Worm (Caenorhabditis elegans) whole organism, L1 larva: ENCODE data around the gene C56G2.22.

Source experiments
- C04F5.9 ChIP-seq: sonication (generic microtip); optimal IDR thresholded peaks from 2 replicates; lab custom pipeline; 2016; ENCODE audit warnings: missing genetic modification characterization, missing compliant biosample characterization
- C16A3.4 ChIP-seq: fragments of 150-350 bp; optimal IDR thresholded peaks from 2 replicates; lab custom pipeline; 2014; ENCODE audit warnings: missing biosample characterization, missing genetic modification characterization
- C34B4.2 ChIP-seq: sonication (generic microtip); optimal IDR thresholded peaks from 2 replicates; lab custom pipeline; 2017; ENCODE audit warnings: mild to moderate bottlenecking, missing genetic modification characterization, missing compliant biosample characterization
- F16B12.6 ChIP-seq: fragments of 150-350 bp; optimal IDR thresholded peaks from 2 replicates; lab custom pipeline; 2014; ENCODE audit warnings: missing biosample characterization, missing genetic modification characterization
- aha-1 ChIP-seq: fragments of 150-350 bp; optimal IDR thresholded peaks from 2 replicates; lab custom pipeline; 2014; ENCODE audit warnings: missing biosample characterization, missing genetic modification characterization
- alr-1 ChIP-seq: fragments of 200-800 bp; sonication (Bioruptor generic); optimal IDR thresholded peaks from 2 replicates; lab custom pipeline; 2018; ENCODE audit warnings: borderline replicate concordance, mild to moderate bottlenecking, missing genetic modification characterization, missing compliant biosample characterization
- blmp-1 ChIP-seq: fragments of 150-350 bp; optimal IDR thresholded peaks from 2 replicates; lab custom pipeline; 2014; ENCODE audit warnings: missing biosample characterization, missing genetic modification characterization
- ceh-63 ChIP-seq: fragments of 200-800 bp; sonication (Bioruptor generic); optimal IDR thresholded peaks from 2 replicates; lab custom pipeline; 2018; ENCODE audit warnings: mild to moderate bottlenecking, missing genetic modification characterization, missing compliant biosample characterization
- ceh-8 ChIP-seq: fragments of 200-800 bp; sonication (Bioruptor generic); optimal IDR thresholded peaks from 2 replicates; lab custom pipeline; 2018; ENCODE audit warnings: mild to moderate bottlenecking, missing genetic modification characterization, moderate library complexity, missing compliant biosample characterization
- ces-1 ChIP-seq: fragments of 150-350 bp; optimal IDR thresholded peaks from 2 replicates; lab custom pipeline; 2014; ENCODE audit warnings: missing biosample characterization, missing genetic modification reagents, missing genetic modification characterization
- efl-1 ChIP-seq, 4 experiments: fragments of 150-350 bp; optimal IDR thresholded peaks in 3 of 4; peaks in 1 of 4; 1 replicate in 1 of 4; 2 replicates in 3 of 4; lab custom pipeline; 2014; ENCODE audit warnings: missing biosample characterization in 2 of 4, missing genetic modification characterization in 2 of 4, missing genetic modification reagents in 2 of 4
- egl-13 ChIP-seq: sonication (generic microtip); optimal IDR thresholded peaks from 2 replicates; lab custom pipeline; 2016; ENCODE audit warnings: missing genotype, missing genetic modification reagents, missing genetic modification characterization, missing compliant biosample characterization
- egl-27 ChIP-seq, 2 experiments: fragments of 150-350 bp in 1 of 2; sonication (generic microtip); optimal IDR thresholded peaks; 3 replicates each; lab custom pipeline; 2017 to 2018; ENCODE audit warnings: missing biosample characterization in 2 of 2, missing genetic modification characterization in 2 of 2, missing genetic modification reagents in 2 of 2
- elt-2 ChIP-seq: sonication (generic microtip); optimal IDR thresholded peaks from 2 replicates; lab custom pipeline; 2016; ENCODE audit warnings: missing genetic modification characterization, mild to moderate bottlenecking, inconsistent platforms, missing compliant biosample characterization, missing genetic modification reagents
- ets-5 ChIP-seq: fragments of 200-800 bp; sonication (Bioruptor generic); IDR thresholded peaks from 2 replicates; pipeline ENCODE4 v1.3.6; 2022; ENCODE audit warnings: missing genetic modification characterization, missing compliant biosample characterization
- fkh-10 ChIP-seq: sonication (generic microtip); optimal IDR thresholded peaks from 2 replicates; lab custom pipeline; 2017; ENCODE audit warnings: missing biosample characterization, missing genetic modification reagents, missing genetic modification characterization
- fos-1 ChIP-seq: fragments of 150-350 bp; optimal IDR thresholded peaks from 2 replicates; lab custom pipeline; 2014; ENCODE audit warnings: missing biosample characterization, missing genetic modification characterization
- hlh-17 ChIP-seq: fragments of 200-800 bp; sonication (Bioruptor generic); optimal IDR thresholded peaks from 2 replicates; lab custom pipeline; 2018; ENCODE audit warnings: missing genetic modification characterization, mild to moderate bottlenecking, missing compliant biosample characterization, moderate library complexity, borderline replicate concordance
- hlh-4 ChIP-seq: sonication (generic microtip); optimal IDR thresholded peaks from 2 replicates; lab custom pipeline; 2016; ENCODE audit warnings: mild to moderate bottlenecking, missing genetic modification characterization, missing compliant biosample characterization
- hpl-2 ChIP-seq: fragments of 150-350 bp; optimal IDR thresholded peaks from 2 replicates; lab custom pipeline; 2014; ENCODE audit warnings: missing biosample characterization, missing genetic modification reagents, missing genetic modification characterization
- irx-1 ChIP-seq: sonication (generic microtip); optimal IDR thresholded peaks from 2 replicates; lab custom pipeline; 2016; ENCODE audit warnings: missing genetic modification characterization, missing compliant biosample characterization
- isw-1 ChIP-seq: fragments of 200-800 bp; sonication (Bioruptor generic); IDR thresholded peaks from 2 replicates; pipeline ENCODE4 v1.3.6; 2022; ENCODE audit warnings: missing genetic modification characterization, missing compliant biosample characterization
- lin-14 ChIP-seq: fragments of 200-800 bp; sonication (Bioruptor generic); optimal IDR thresholded peaks from 2 replicates; lab custom pipeline; 2018; ENCODE audit warnings: mild to moderate bottlenecking, missing genetic modification characterization, moderate library complexity, missing compliant biosample characterization
- lin-39 ChIP-seq: fragments of 150-350 bp; optimal IDR thresholded peaks from 2 replicates; lab custom pipeline; 2014; ENCODE audit warnings: missing biosample characterization, missing genetic modification reagents, missing genetic modification characterization
- lir-3 ChIP-seq: sonication (generic microtip); optimal IDR thresholded peaks from 2 replicates; lab custom pipeline; 2016; ENCODE audit warnings: mild to moderate bottlenecking, missing genetic modification characterization, moderate library complexity, missing compliant biosample characterization; ENCODE audit not compliant: poor library complexity
- lsy-2 ChIP-seq, 2 experiments: fragments of 150-350 bp; optimal IDR thresholded peaks; 2 replicates each; lab custom pipeline; 2014; ENCODE audit warnings: missing biosample characterization in 2 of 2, missing genetic modification characterization in 2 of 2
- mab-9 ChIP-seq: fragments of 200-800 bp; sonication (Bioruptor generic); IDR thresholded peaks from 2 replicates; pipeline ENCODE4 v1.3.6; 2022; ENCODE audit warnings: missing genetic modification reagents, missing genetic modification characterization, missing compliant biosample characterization
- mep-1 ChIP-seq: fragments of 150-350 bp; optimal IDR thresholded peaks from 2 replicates; lab custom pipeline; 2014; ENCODE audit warnings: missing biosample characterization, missing genetic modification characterization
- nhr-237 ChIP-seq: fragments of 150-350 bp; optimal IDR thresholded peaks from 2 replicates; lab custom pipeline; 2014; ENCODE audit warnings: missing biosample characterization, missing genetic modification characterization
- nhr-47 ChIP-seq: sonication (generic microtip); optimal IDR thresholded peaks from 2 replicates; lab custom pipeline; 2016; ENCODE audit warnings: mild to moderate bottlenecking, missing genetic modification characterization, moderate library complexity, missing compliant biosample characterization
- nhr-71 ChIP-seq: sonication (generic microtip); optimal IDR thresholded peaks from 2 replicates; lab custom pipeline; 2016; ENCODE audit warnings: mild to moderate bottlenecking, missing genetic modification characterization, moderate library complexity, missing compliant biosample characterization
- nhr-76 ChIP-seq: sonication (generic microtip); optimal IDR thresholded peaks from 2 replicates; lab custom pipeline; 2017; ENCODE audit warnings: missing biosample characterization, missing genetic modification characterization
- nhr-85 ChIP-seq: sonication (generic microtip); peaks from one replicate; lab custom pipeline; 2016; ENCODE audit warnings: missing genetic modification characterization, inconsistent platforms, missing compliant biosample characterization
- nhr-90 ChIP-seq: sonication (generic microtip); optimal IDR thresholded peaks from 2 replicates; lab custom pipeline; 2016; ENCODE audit warnings: mild to moderate bottlenecking, missing genetic modification characterization, missing compliant biosample characterization; ENCODE audit not compliant: poor library complexity
- rnt-1 ChIP-seq: sonication (generic microtip); optimal IDR thresholded peaks from 2 replicates; lab custom pipeline; 2016; ENCODE audit warnings: mild to moderate bottlenecking, missing genetic modification characterization, moderate library complexity, missing compliant biosample characterization
- snu-23 ChIP-seq: sonication (generic microtip); optimal IDR thresholded peaks from 2 replicates; lab custom pipeline; 2016; ENCODE audit warnings: missing genetic modification characterization, missing compliant biosample characterization
- sup-37 ChIP-seq: fragments of 200-800 bp; sonication (Bioruptor generic); optimal IDR thresholded peaks from 2 replicates; lab custom pipeline; 2018; ENCODE audit warnings: mild to moderate bottlenecking, missing genetic modification characterization, missing compliant biosample characterization
- tlp-1 ChIP-seq: fragments of 150-350 bp; optimal IDR thresholded peaks from 2 replicates; lab custom pipeline; 2014; ENCODE audit warnings: missing biosample characterization, missing genetic modification characterization
- unc-130 ChIP-seq: fragments of 150-350 bp; optimal IDR thresholded peaks from 2 replicates; lab custom pipeline; 2017; ENCODE audit warnings: missing biosample characterization, missing genetic modification characterization, inconsistent platforms
- unc-30 ChIP-seq: sonication (generic microtip); optimal IDR thresholded peaks from 2 replicates; lab custom pipeline; 2017; ENCODE audit warnings: missing biosample characterization, missing genetic modification characterization
- unc-62 ChIP-seq: fragments of 150-350 bp; optimal IDR thresholded peaks from 2 replicates; lab custom pipeline; 2014; ENCODE audit warnings: missing biosample characterization, missing genetic modification reagents, missing genetic modification characterization
- unc-86 ChIP-seq: sonication (generic microtip); optimal IDR thresholded peaks from 2 replicates; lab custom pipeline; 2016; ENCODE audit warnings: missing genetic modification characterization, missing compliant biosample characterization
- xbp-1 ChIP-seq: sonication (generic microtip); optimal IDR thresholded peaks from 2 replicates; lab custom pipeline; 2016; ENCODE audit warnings: missing genetic modification characterization, missing compliant biosample characterization
- zip-4 ChIP-seq: fragments of 200-800 bp; sonication (Bioruptor generic); optimal IDR thresholded peaks from 2 replicates; lab custom pipeline; 2018; ENCODE audit warnings: mild to moderate bottlenecking, missing genetic modification characterization, moderate library complexity, missing compliant biosample characterization
- ztf-11 ChIP-seq, 2 experiments: sonication (generic microtip); optimal IDR thresholded peaks; 2 replicates each; lab custom pipeline; 2016 to 2017; ENCODE audit warnings: missing genetic modification characterization in 2 of 2, missing biosample characterization in 1 of 2, missing compliant biosample characterization in 1 of 2
- ztf-4 ChIP-seq: fragments of 150-350 bp; optimal IDR thresholded peaks from 2 replicates; lab custom pipeline; 2014; ENCODE audit warnings: missing biosample characterization, missing genetic modification characterization

Gene C56G2.22

ce11 chrIII:6364395-6364794 is 18.1 kb downstream of the C56G2.22 start (continued):
- peak in 1 of 2 experiments; percentile 4 for TF ChIP-seq efl-1 (optimal IDR thresholded peaks at IDR 0.05; lab: Kevin White, UChicago)
- TF ChIP-seq efl-1 (GFP tag; optimal IDR thresholded peaks at IDR 0.05 in 1 of 2; lab: Kevin White, UChicago): no peak
- TF ChIP-seq hlh-17 (GFP tag; lab: Kevin White, UChicago): no peak
- no peak for TF ChIP-seq aha-1
- no peak for TF ChIP-seq egl-13 (tag; lab: Kevin White, UChicago)
- TF ChIP-seq ceh-8: no peak
- no peak for TF ChIP-seq ztf-11 (tag; optimal IDR thresholded peaks at IDR 0.05; lab: Kevin White, UChicago)
- peak; percentile 60 for TF ChIP-seq snu-23 (GFP tag; lab: Kevin White, UChicago)
- no peak for TF ChIP-seq hpl-2
- TF ChIP-seq mep-1 (tag; lab: Kevin White, UChicago): peak; percentile 65
- peak; percentile 81 for TF ChIP-seq lin-14 (GFP tag; lab: Kevin White, UChicago)
- no peak for TF ChIP-seq C34B4.2
- no peak for TF ChIP-seq tlp-1 (tag; lab: Kevin White, UChicago)
- TF ChIP-seq nhr-237: no peak
- no peak for TF ChIP-seq ces-1 (GFP tag; lab: Kevin White, UChicago)
- no peak for TF ChIP-seq unc-30 (tag; lab: Kevin White, UChicago)
- TF ChIP-seq ets-5 (GFP tag; lab: Robert Waterston, UW): no peak
- TF ChIP-seq ceh-63: no peak
- TF ChIP-seq sup-37 (GFP tag; lab: Kevin White, UChicago): no peak
- peak; percentile 31 for TF ChIP-seq nhr-90 (tag; lab: Kevin White, UChicago)
- peak; percentile 53 for TF ChIP-seq nhr-47 (tag; lab: Kevin White, UChicago)
- TF ChIP-seq unc-86: no peak
- TF ChIP-seq lir-3 (tag; lab: Kevin White, UChicago): no peak
- no peak for TF ChIP-seq fos-1
- TF ChIP-seq isw-1 (GFP tag; lab: Robert Waterston, UW): no peak
- TF ChIP-seq fkh-10 (GFP tag; lab: Kevin White, UChicago): no peak
- TF ChIP-seq elt-2 (tag; lab: Kevin White, UChicago): no peak
- no peak for TF ChIP-seq unc-62
- TF ChIP-seq egl-27 (tag; optimal IDR thresholded peaks at IDR 0.05; lab: Kevin White, UChicago): no peak
- no peak for TF ChIP-seq mab-9 (GFP tag; lab: Robert Waterston, UW)

DNA sequence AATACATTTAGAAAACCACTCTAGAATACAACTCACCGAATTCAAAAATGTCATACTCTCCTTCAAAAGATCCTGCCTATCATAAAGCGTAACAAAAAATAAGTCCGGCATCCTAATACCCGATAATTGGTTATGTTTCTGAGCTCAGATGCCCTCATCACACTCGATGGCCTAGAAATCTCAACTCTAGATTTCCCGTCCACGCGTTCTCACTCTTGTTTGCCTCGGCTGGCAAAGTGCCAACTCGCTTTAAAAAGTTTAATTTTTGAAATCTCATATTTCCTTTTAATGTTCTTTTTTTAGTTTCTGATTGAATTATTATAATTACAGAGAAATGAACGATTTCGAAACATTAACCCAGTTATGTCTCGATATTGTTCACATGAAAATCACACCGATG is 21.5 kb downstream of the C56G2.22 start, which contains the start of the genes C56G2.15 and thoc-2:
C56G2.15 (minus strand) TSS at position 188 of the 400 bp plus-strand sequence.
thoc-2 (plus strand) TSS at position 331 of the 400 bp plus-strand sequence.
- TF ChIP-seq blmp-1: peak; percentile 18
- TF ChIP-seq lin-39 (tag; lab: Kevin White, UChicago): no peak
- TF ChIP-seq efl-1 (optimal IDR thresholded peaks at IDR 0.05; lab: Kevin White, UChicago): peak in 1 of 2 experiments; percentile 0
- TF ChIP-seq efl-1 (GFP tag; optimal IDR thresholded peaks at IDR 0.05 in 1 of 2; lab: Kevin White, UChicago): peak; percentile 3 to 80
- no peak for TF ChIP-seq nhr-76 (tag; lab: Kevin White, UChicago)
- no peak for TF ChIP-seq alr-1
- peak; percentile 18 to 37 for TF ChIP-seq lsy-2 (tag; optimal IDR thresholded peaks at IDR 0.05; lab: Kevin White, UChicago)
- TF ChIP-seq nhr-71: peak; percentile 31
- TF ChIP-seq irx-1 (tag; lab: Kevin White, UChicago): no peak
- TF ChIP-seq zip-4: no peak
- TF ChIP-seq snu-23 (GFP tag; lab: Kevin White, UChicago): peak; percentile 14
- TF ChIP-seq C04F5.9 (tag; lab: Kevin White, UChicago): no peak
- TF ChIP-seq ztf-4: no peak
- TF ChIP-seq nhr-85: peak; percentile 64
- no peak for TF ChIP-seq xbp-1 (tag; lab: Kevin White, UChicago)
- TF ChIP-seq lin-14 (GFP tag; lab: Kevin White, UChicago): peak; percentile 41
- no peak for TF ChIP-seq unc-30 (tag; lab: Kevin White, UChicago)
- no peak for TF ChIP-seq C16A3.4
- peak; percentile 32 for TF ChIP-seq rnt-1 (tag; lab: Kevin White, UChicago)
- no peak for TF ChIP-seq unc-130 (tag; lab: Kevin White, UChicago)
- no peak for TF ChIP-seq hlh-4 (tag; lab: Kevin White, UChicago)
- TF ChIP-seq F16B12.6 (tag; lab: Kevin White, UChicago): no peak
- TF ChIP-seq hpl-2: no peak
